Worm (Caenorhabditis elegans) whole organism, young adult: ENCODE results near the gene nspc-4.
"Not testable (repeated sequence)": the region's sequence is repeated elsewhere in the genome, so short reads cannot be mapped to it uniquely, and the experiment has no call there.

Experiments used
- F22D6.2 ChIP-seq: sonication (generic microtip); optimal IDR thresholded peaks from 2 replicates; lab custom pipeline; 2016; ENCODE audit warnings: mild to moderate bottlenecking, missing genetic modification characterization, missing compliant biosample characterization
- F37B4.10 ChIP-seq: fragments of 200-800 bp; sonication (Bioruptor generic); IDR thresholded peaks from 2 replicates; pipeline ENCODE4 v1.3.6; 2022; ENCODE audit warnings: missing genetic modification characterization, missing compliant biosample characterization
- F39B2.1 ChIP-seq: fragments of 200-800 bp; sonication (Bioruptor generic); IDR thresholded peaks from 2 replicates; pipeline ENCODE4 v1.3.6; 2022; ENCODE audit warnings: missing genetic modification reagents, missing genetic modification characterization, missing compliant biosample characterization
- K11D2.4 ChIP-seq: fragments of 200-800 bp; sonication (Bioruptor generic); IDR thresholded peaks from 2 replicates; pipeline ENCODE4 v1.3.6; 2022; ENCODE audit warnings: missing genetic modification reagents, missing genetic modification characterization, missing compliant biosample characterization
- Y53G8AR.9 ChIP-seq: fragments of 200-800 bp; sonication (Bioruptor generic); conservative IDR thresholded peaks from 2 replicates; pipeline ENCODE4 v1.3.6; 2022; ENCODE audit warnings: missing genetic modification reagents, missing genetic modification characterization, missing compliant biosample characterization
- Y79H2A.3 ChIP-seq: fragments of 200-800 bp; sonication (Bioruptor generic); conservative IDR thresholded peaks from 2 replicates; pipeline ENCODE4 v1.3.6; 2022; ENCODE audit warnings: missing genetic modification reagents, missing genetic modification characterization, missing compliant biosample characterization
- ZK185.1 ChIP-seq: sonication (generic microtip); optimal IDR thresholded peaks from 2 replicates; lab custom pipeline; 2016; ENCODE audit warnings: mild to moderate bottlenecking, missing genetic modification characterization, missing compliant biosample characterization; ENCODE audit not compliant: poor library complexity, severe bottlenecking
- atf-7 ChIP-seq: sonication (generic microtip); optimal IDR thresholded peaks from 2 replicates; lab custom pipeline; 2017; ENCODE audit warnings: mild to moderate bottlenecking, missing genetic modification characterization, missing compliant biosample characterization
- athp-1 ChIP-seq: sonication (generic microtip); optimal IDR thresholded peaks from 2 replicates; lab custom pipeline; 2017; ENCODE audit warnings: mild to moderate bottlenecking, missing genetic modification characterization, missing compliant biosample characterization
- ceh-27 ChIP-seq: fragments of 200-800 bp; sonication (Bioruptor generic); optimal IDR thresholded peaks from 2 replicates; lab custom pipeline; 2018; ENCODE audit warnings: mild to moderate bottlenecking, missing genetic modification characterization, moderate library complexity, missing compliant biosample characterization
- ceh-79 ChIP-seq: sonication (generic microtip); optimal IDR thresholded peaks from 2 replicates; lab custom pipeline; 2017; ENCODE audit warnings: mild to moderate bottlenecking, missing genetic modification characterization, missing compliant biosample characterization
- ceh-91 ChIP-seq: fragments of 200-800 bp; sonication (Bioruptor generic); IDR thresholded peaks from 2 replicates; pipeline ENCODE4 v1.3.6; 2022; ENCODE audit warnings: missing genetic modification reagents, missing genetic modification characterization, missing compliant biosample characterization
- dpff-1 ChIP-seq: sonication (generic microtip); optimal IDR thresholded peaks from 2 replicates; lab custom pipeline; 2017; ENCODE audit warnings: mild to moderate bottlenecking, missing genetic modification characterization, missing compliant biosample characterization
- egrh-3 ChIP-seq: fragments of 200-800 bp; sonication (Bioruptor generic); IDR thresholded peaks from 2 replicates; pipeline ENCODE4 v1.3.6; 2022; ENCODE audit warnings: missing genetic modification reagents, missing genetic modification characterization, missing compliant biosample characterization
- ets-4 ChIP-seq: fragments of 200-800 bp; sonication (Bioruptor generic); optimal IDR thresholded peaks from 2 replicates; lab custom pipeline; 2018; ENCODE audit warnings: mild to moderate bottlenecking, missing genetic modification characterization, missing compliant biosample characterization
- him-1 ChIP-seq: sonication (generic microtip); optimal IDR thresholded peaks from 2 replicates; lab custom pipeline; 2016; ENCODE audit warnings: missing genotype, missing genetic modification reagents, missing genetic modification characterization, missing compliant biosample characterization
- hlh-12 ChIP-seq: sonication (generic microtip); optimal IDR thresholded peaks from 2 replicates; lab custom pipeline; 2016; ENCODE audit warnings: missing genetic modification characterization, missing compliant biosample characterization
- hlh-26 ChIP-seq: fragments of 200-800 bp; sonication (Bioruptor generic); conservative IDR thresholded peaks from 2 replicates; pipeline ENCODE4 v1.3.6; 2022; ENCODE audit warnings: missing genetic modification reagents, missing genetic modification characterization, missing compliant biosample characterization
- let-526 ChIP-seq: fragments of 200-800 bp; sonication (Bioruptor generic); IDR thresholded peaks from 2 replicates; pipeline ENCODE4 v1.3.6; 2022; ENCODE audit warnings: missing genetic modification reagents, missing genetic modification characterization, missing compliant biosample characterization
- lin-40 ChIP-seq: sonication (generic microtip); optimal IDR thresholded peaks from 2 replicates; lab custom pipeline; 2016; ENCODE audit warnings: missing genetic modification characterization, mild to moderate bottlenecking, missing compliant biosample characterization, missing genotype, missing genetic modification reagents
- lsy-27 ChIP-seq: sonication (generic microtip); optimal IDR thresholded peaks from 2 replicates; lab custom pipeline; 2017; ENCODE audit warnings: missing genetic modification characterization, mild to moderate bottlenecking, missing compliant biosample characterization, antibody characterized with exemption, missing genotype, borderline replicate concordance; ENCODE audit not compliant: insufficient read depth
- mel-28 ChIP-seq: sonication (generic microtip); optimal IDR thresholded peaks from 2 replicates; lab custom pipeline; 2016; ENCODE audit warnings: borderline replicate concordance, mild to moderate bottlenecking, missing genetic modification characterization, missing compliant biosample characterization
- mes-4 ChIP-seq: sonication (generic microtip); optimal IDR thresholded peaks from 2 replicates; lab custom pipeline; 2016; ENCODE audit warnings: missing genotype, missing genetic modification characterization, missing compliant biosample characterization
- mxl-1 ChIP-seq: sonication (generic microtip); optimal IDR thresholded peaks from 2 replicates; lab custom pipeline; 2016; ENCODE audit warnings: missing genetic modification characterization, missing compliant biosample characterization
- nfya-1 ChIP-seq: sonication (generic microtip); optimal IDR thresholded peaks from 2 replicates; lab custom pipeline; 2017; ENCODE audit warnings: antibody characterized with exemption, missing compliant biosample characterization, missing genetic modification characterization, borderline replicate concordance; ENCODE audit not compliant: insufficient read depth
- nfyb-1 ChIP-seq: fragments of 200-800 bp; sonication (Bioruptor generic); IDR thresholded peaks from 2 replicates; pipeline ENCODE4 v1.3.6; 2022; ENCODE audit warnings: missing genetic modification reagents, missing genetic modification characterization, missing compliant biosample characterization
- nhr-120 ChIP-seq: fragments of 200-800 bp; sonication (Bioruptor generic); IDR thresholded peaks from 2 replicates; pipeline ENCODE4 v1.3.6; 2022; ENCODE audit warnings: missing genetic modification characterization, missing compliant biosample characterization
- nhr-27 ChIP-seq: fragments of 200-800 bp; sonication (Bioruptor generic); optimal IDR thresholded peaks from 2 replicates; lab custom pipeline; 2018; ENCODE audit warnings: mild to moderate bottlenecking, missing genetic modification characterization, moderate library complexity, missing compliant biosample characterization
- rcor-1 ChIP-seq: fragments of 200-800 bp; sonication (Bioruptor generic); IDR thresholded peaks from 2 replicates; pipeline ENCODE4 v1.3.6; 2022; ENCODE audit warnings: missing genetic modification reagents, missing genetic modification characterization, missing compliant biosample characterization
- rec-8 ChIP-seq, 2 experiments: sonication (generic microtip); optimal IDR thresholded peaks; 2 replicates each; lab custom pipeline; 2016; ENCODE audit warnings: mild to moderate bottlenecking in 2 of 2, missing genetic modification characterization in 2 of 2, missing genetic modification reagents in 2 of 2, missing genotype in 2 of 2, missing biosample characterization in 1 of 2, missing compliant biosample characterization in 1 of 2, moderate library complexity in 1 of 2
- snpc-1.1 ChIP-seq: sonication (generic microtip); optimal IDR thresholded peaks from 2 replicates; lab custom pipeline; 2017; ENCODE audit warnings: missing genetic modification characterization, mild to moderate bottlenecking, missing compliant biosample characterization, antibody characterized with exemption, moderate library complexity, missing genotype, missing genetic modification reagents; ENCODE audit not compliant: insufficient read depth
- tbp1 ChIP-seq: fragments of 200-800 bp; sonication (Bioruptor generic); optimal IDR thresholded peaks from 2 replicates; lab custom pipeline; 2018; ENCODE audit warnings: mild to moderate bottlenecking, missing genetic modification characterization, missing compliant biosample characterization
- tbx-9 ChIP-seq: sonication (generic microtip); optimal IDR thresholded peaks from 2 replicates; lab custom pipeline; 2016; ENCODE audit warnings: borderline replicate concordance, missing genetic modification characterization, inconsistent platforms, missing compliant biosample characterization
- tlf-1 ChIP-seq: fragments of 200-800 bp; sonication (Bioruptor generic); optimal IDR thresholded peaks from 2 replicates; lab custom pipeline; 2018; ENCODE audit warnings: mild to moderate bottlenecking, missing genetic modification characterization, missing compliant biosample characterization
- unc-62 ChIP-seq: fragments of 150-350 bp; optimal IDR thresholded peaks from 2 replicates; lab custom pipeline; 2014; ENCODE audit warnings: missing biosample characterization, missing genetic modification reagents, missing genetic modification characterization
- ztf-3 ChIP-seq: fragments of 200-800 bp; sonication (Bioruptor generic); optimal IDR thresholded peaks from 2 replicates; lab custom pipeline; 2018; ENCODE audit warnings: mild to moderate bottlenecking, missing genetic modification characterization, missing compliant biosample characterization

The nspc-4 gene

DNA sequence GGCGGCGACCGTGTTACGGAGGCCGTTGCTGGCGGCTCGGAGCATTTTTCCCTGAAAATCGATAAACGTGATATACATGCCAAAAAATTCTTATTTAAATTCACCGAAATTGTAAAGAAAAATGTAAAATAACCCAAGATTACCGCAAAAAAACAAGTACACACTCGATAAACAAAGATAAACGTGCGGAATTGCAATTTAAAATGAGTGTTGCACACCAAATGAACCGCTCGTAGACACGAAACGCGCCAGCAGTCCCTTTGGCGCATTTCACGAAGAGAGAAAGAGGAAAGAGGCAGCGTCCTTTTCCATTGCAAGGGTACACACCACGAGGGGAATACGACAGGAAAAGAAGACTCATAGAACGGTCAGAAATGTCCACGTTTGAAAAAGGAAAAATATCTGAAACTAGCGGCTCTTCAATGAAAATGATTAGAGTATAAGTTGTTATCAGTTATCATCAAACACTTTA, 7.8 kb upstream of the nspc-4 start, which contains the start of gene sdha-1 (continued):
- TF ChIP-seq lin-40 = peak; percentile 83
- no peak for TF ChIP-seq snpc-1.1 (tag; lab: Kevin White, UChicago)
- TF ChIP-seq nfya-1 (tag; lab: Kevin White, UChicago) = no peak
- peak; percentile 2 for TF ChIP-seq F22D6.2 (tag; lab: Kevin White, UChicago)
- TF ChIP-seq nfyb-1 = peak; percentile 19; the same call in 1 of the 2 replicates
- peak; percentile 64 for TF ChIP-seq ets-4 (GFP tag; lab: Kevin White, UChicago)
- TF ChIP-seq ZK185.1 (tag; lab: Kevin White, UChicago) = peak; percentile 52
- no peak for TF ChIP-seq ceh-79 (tag; lab: Kevin White, UChicago)
- TF ChIP-seq K11D2.4 (GFP tag; lab: Robert Waterston, UW) = peak; percentile 78

DNA sequence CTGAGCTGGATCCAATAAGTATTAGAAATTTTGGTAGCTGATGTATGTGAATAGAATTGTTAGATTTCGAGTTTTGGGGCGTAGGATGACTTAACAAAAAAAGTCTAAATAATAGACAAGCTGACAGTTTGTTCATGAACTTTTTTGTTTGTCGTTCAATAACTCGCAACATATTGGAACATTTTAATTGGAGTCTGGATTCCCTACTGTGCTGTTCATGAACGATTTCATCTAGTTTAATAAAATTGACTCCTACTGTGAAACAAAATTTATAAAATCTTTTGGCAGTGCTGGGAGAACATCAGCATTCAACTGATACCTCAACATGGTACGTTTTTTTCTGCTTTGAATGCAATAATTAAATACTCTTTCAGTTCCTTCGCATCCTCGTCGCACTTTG, 3.4 kb upstream of the nspc-4 start, which contains the start of gene nspc-7:
Gene nspc-7 (plus strand): TSS at position 301 of the 400 bp plus-strand sequence.
- not testable (repeated sequence) for TF ChIP-seq Y53G8AR.9 (GFP tag; lab: Robert Waterston, UW); rec-8 (tag; optimal IDR thresholded peaks at IDR 0.05; lab: Kevin White, UChicago); Y79H2A.3

DNA sequence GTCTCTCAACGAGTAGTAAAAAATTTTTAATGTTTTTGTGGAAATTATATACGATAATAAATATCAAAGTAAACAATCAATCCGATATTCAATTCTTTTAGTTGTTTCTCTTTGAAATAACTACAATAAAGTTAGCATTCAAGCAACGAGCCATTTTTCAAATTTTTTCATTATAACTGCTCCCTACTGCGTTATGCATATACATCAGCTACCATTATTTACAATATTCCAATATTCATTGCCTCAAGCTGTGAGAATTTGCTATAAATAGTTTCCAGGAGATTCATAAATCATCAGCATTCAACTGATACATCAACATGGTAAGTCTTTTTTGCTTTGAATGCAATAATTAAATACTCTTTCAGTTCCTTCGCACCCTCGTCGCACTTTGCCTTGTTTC, 1.4 kb downstream of the nspc-4 start, which contains the start of gene nspc-3:
Gene nspc-3 (plus strand): TSS at position 301 of the 400 bp plus-strand sequence.
- TF ChIP-seq tlf-1 (GFP tag; lab: Kevin White, UChicago) (no peak), ztf-3 (no peak), hlh-12 (tag; lab: Kevin White, UChicago) (no peak), nhr-27 (tag; lab: Kevin White, UChicago) (no peak), egrh-3 (GFP tag; lab: Robert Waterston, UW) (no peak), ets-4 (GFP tag; lab: Kevin White, UChicago) (no peak), mxl-1 (tag; lab: Kevin White, UChicago) (no peak), hlh-26 (GFP tag; lab: Robert Waterston, UW) (no peak), let-526 (GFP tag; lab: Robert Waterston, UW) (no peak), rcor-1 (GFP tag; lab: Robert Waterston, UW) (no peak), F37B4.10 (GFP tag; lab: Robert Waterston, UW) (no peak), nhr-120 (no peak), ceh-79 (tag; lab: Kevin White, UChicago) (no peak), lsy-27 (no peak), ceh-91 (no peak), F39B2.1 (no peak), athp-1 (no peak), dpff-1 (no peak)

DNA sequence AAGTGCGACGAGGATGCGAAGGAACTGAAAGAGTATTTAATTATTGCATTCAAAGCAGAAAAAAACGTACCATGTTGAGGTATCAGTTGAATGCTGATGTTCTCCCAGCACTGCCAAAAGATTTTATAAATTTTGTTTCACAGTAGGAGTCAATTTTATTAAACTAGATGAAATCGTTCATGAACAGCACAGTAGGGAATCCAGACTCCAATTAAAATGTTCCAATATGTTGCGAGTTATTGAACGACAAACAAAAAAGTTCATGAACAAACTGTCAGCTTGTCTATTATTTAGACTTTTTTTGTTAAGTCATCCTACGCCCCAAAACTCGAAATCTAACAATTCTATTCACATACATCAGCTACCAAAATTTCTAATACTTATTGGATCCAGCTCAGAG, 3.2 kb downstream of the nspc-4 start, which contains the start of gene nspc-1:
Gene nspc-1 (minus strand): TSS at position 101 of the 400 bp plus-strand sequence.
- not testable (repeated sequence) for TF ChIP-seq atf-7 (tag; lab: Kevin White, UChicago); ceh-27; mel-28

DNA sequence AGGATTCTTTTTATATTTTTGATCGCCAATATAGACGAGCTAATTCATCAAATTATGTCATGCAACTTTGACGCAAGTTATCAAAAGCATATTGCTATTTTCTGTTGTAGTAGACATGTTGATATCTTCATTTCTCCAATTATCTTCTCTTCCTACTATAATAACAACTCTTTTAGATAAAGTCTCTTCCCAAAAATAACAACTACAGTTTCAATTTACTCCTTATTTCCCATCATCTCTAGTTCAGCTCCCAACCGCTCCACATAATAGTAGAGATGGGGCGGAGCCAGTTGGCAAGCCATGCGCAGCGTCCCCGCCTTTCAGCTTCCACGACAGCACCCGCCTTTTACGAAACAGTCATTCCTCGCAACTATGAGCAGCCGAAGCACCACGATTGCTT, 10.2 kb downstream of the nspc-4 start, which contains the start of gene flp-5:
Gene flp-5 (plus strand): TSS at position 301 of the 400 bp plus-strand sequence.
- TF ChIP-seq tbx-9 (tag; lab: Kevin White, UChicago) = no peak
- no peak for TF ChIP-seq mes-4 (tag; lab: Kevin White, UChicago)
- TF ChIP-seq tbp1 (GFP tag; lab: Kevin White, UChicago) = no peak
- TF ChIP-seq nhr-27 (tag; lab: Kevin White, UChicago) = no peak
- TF ChIP-seq unc-62 (GFP tag; lab: Kevin White, UChicago) = no peak
- TF ChIP-seq him-1 = no peak
- TF ChIP-seq rec-8 (tag; optimal IDR thresholded peaks at IDR 0.05; lab: Kevin White, UChicago) = no peak
